Worm (Caenorhabditis elegans) whole organism, late embryonic: Measurements from ENCODE around the gene F57F5.3.

Experiments used
- C08G9.2 ChIP-seq: sonication (generic microtip); optimal IDR thresholded peaks from 2 replicates; lab custom pipeline; 2016; ENCODE audit warnings: mild to moderate bottlenecking, missing genetic modification characterization, moderate library complexity, missing compliant biosample characterization
- C38D4.7 ChIP-seq: fragments of 200-800 bp; sonication (Bioruptor generic); optimal IDR thresholded peaks from 2 replicates; lab custom pipeline; 2018; ENCODE audit warnings: mild to moderate bottlenecking, missing genetic modification characterization, moderate library complexity, missing compliant biosample characterization
- F13H6.1 ChIP-seq: sonication (generic microtip); optimal IDR thresholded peaks from 2 replicates; lab custom pipeline; 2016; ENCODE audit warnings: missing genetic modification characterization, missing compliant biosample characterization
- K02D7.2 ChIP-seq: sonication (generic microtip); optimal IDR thresholded peaks from 2 replicates; lab custom pipeline; 2017; ENCODE audit warnings: mild to moderate bottlenecking, missing genetic modification characterization, missing compliant biosample characterization
- T23F11.4 ChIP-seq: fragments of 200-800 bp; sonication (Bioruptor generic); optimal IDR thresholded peaks from 2 replicates; lab custom pipeline; 2018; ENCODE audit warnings: mild to moderate bottlenecking, missing genetic modification characterization, missing compliant biosample characterization
- ahr-1 ChIP-seq: sonication (generic microtip); optimal IDR thresholded peaks from 2 replicates; lab custom pipeline; 2016; ENCODE audit warnings: missing genetic modification characterization, missing compliant biosample characterization
- ceh-14 ChIP-seq: sonication (generic microtip); optimal IDR thresholded peaks from 2 replicates; lab custom pipeline; 2016; ENCODE audit warnings: missing genotype, missing genetic modification characterization, missing compliant biosample characterization
- ceh-18 ChIP-seq: sonication (generic microtip); optimal IDR thresholded peaks from 2 replicates; lab custom pipeline; 2016; ENCODE audit warnings: missing genetic modification characterization, missing compliant biosample characterization
- ceh-2 ChIP-seq: sonication (generic microtip); optimal IDR thresholded peaks from 2 replicates; lab custom pipeline; 2016; ENCODE audit warnings: missing genotype, missing genetic modification characterization, missing compliant biosample characterization
- ceh-22 ChIP-seq: sonication (generic microtip); optimal IDR thresholded peaks from 2 replicates; lab custom pipeline; 2017; ENCODE audit warnings: missing biosample characterization, missing genetic modification characterization
- ceh-30 ChIP-seq: fragments of 150-350 bp; optimal IDR thresholded peaks from 2 replicates; lab custom pipeline; 2014; ENCODE audit warnings: missing biosample characterization, missing genetic modification characterization
- ceh-45 ChIP-seq: fragments of 200-800 bp; sonication (Bioruptor generic); IDR thresholded peaks from 2 replicates; pipeline ENCODE4 v1.3.6; 2022; ENCODE audit warnings: missing genetic modification reagents, missing genetic modification characterization, missing compliant biosample characterization
- ceh-48 ChIP-seq: sonication (generic microtip); optimal IDR thresholded peaks from 2 replicates; lab custom pipeline; 2016; ENCODE audit warnings: missing genetic modification characterization, inconsistent platforms, missing compliant biosample characterization
- ceh-6 ChIP-seq: fragments of 200-800 bp; sonication (Bioruptor generic); optimal IDR thresholded peaks from 2 replicates; lab custom pipeline; 2018; ENCODE audit warnings: mild to moderate bottlenecking, missing genetic modification characterization, missing compliant biosample characterization
- ceh-9 ChIP-seq: sonication (generic microtip); optimal IDR thresholded peaks from 2 replicates; lab custom pipeline; 2016; ENCODE audit warnings: mild to moderate bottlenecking, missing genetic modification characterization, inconsistent platforms, missing compliant biosample characterization
- elt-2 ChIP-seq: sonication (generic microtip); optimal IDR thresholded peaks from 2 replicates; lab custom pipeline; 2016; ENCODE audit warnings: missing genetic modification reagents, missing genetic modification characterization, missing compliant biosample characterization
- elt-4 ChIP-seq: sonication (generic microtip); optimal IDR thresholded peaks from 2 replicates; lab custom pipeline; 2016; ENCODE audit warnings: missing genetic modification characterization, missing compliant biosample characterization
- ets-4 ChIP-seq: sonication (generic microtip); optimal IDR thresholded peaks from 2 replicates; lab custom pipeline; 2016; ENCODE audit warnings: missing genetic modification characterization, missing compliant biosample characterization
- eyg-1 ChIP-seq: sonication (generic microtip); optimal IDR thresholded peaks from 2 replicates; lab custom pipeline; 2016; ENCODE audit warnings: missing genotype, missing genetic modification characterization, missing compliant biosample characterization
- gmeb-2 ChIP-seq: sonication (generic microtip); optimal IDR thresholded peaks from 2 replicates; lab custom pipeline; 2016; ENCODE audit warnings: missing genetic modification characterization, inconsistent platforms, missing compliant biosample characterization
- hlh-13 ChIP-seq: fragments of 200-800 bp; sonication (Bioruptor generic); optimal IDR thresholded peaks from 2 replicates; lab custom pipeline; 2018; ENCODE audit warnings: mild to moderate bottlenecking, missing genetic modification characterization, missing compliant biosample characterization
- hlh-15 ChIP-seq: sonication (generic microtip); optimal IDR thresholded peaks from 2 replicates; lab custom pipeline; 2016; ENCODE audit warnings: missing genetic modification characterization, missing compliant biosample characterization
- hlh-6 ChIP-seq: sonication (generic microtip); optimal IDR thresholded peaks from 2 replicates; lab custom pipeline; 2016; ENCODE audit warnings: missing genotype, missing genetic modification characterization, missing compliant biosample characterization
- mec-3 ChIP-seq: sonication (generic microtip); optimal IDR thresholded peaks from 2 replicates; lab custom pipeline; 2016; ENCODE audit warnings: borderline replicate concordance, missing genetic modification characterization, missing compliant biosample characterization
- nfya-1 ChIP-seq: sonication (generic microtip); optimal IDR thresholded peaks from 2 replicates; lab custom pipeline; 2017; ENCODE audit warnings: missing genetic modification characterization, mild to moderate bottlenecking, missing compliant biosample characterization, antibody characterized with exemption, moderate library complexity
- nhr-232 ChIP-seq: sonication (generic microtip); optimal IDR thresholded peaks from 2 replicates; lab custom pipeline; 2016; ENCODE audit warnings: missing genetic modification characterization, missing compliant biosample characterization
- pag-3 ChIP-seq: sonication (generic microtip); optimal IDR thresholded peaks from 2 replicates; lab custom pipeline; 2016; ENCODE audit warnings: missing compliant biosample characterization, missing genetic modification characterization, borderline replicate concordance
- pha-4 ChIP-seq: fragments of 150-350 bp; optimal IDR thresholded peaks from 2 replicates; lab custom pipeline; 2018; ENCODE audit warnings: missing biosample characterization, missing genetic modification reagents, missing genetic modification characterization
- pqm-1 ChIP-seq: sonication (generic microtip); optimal IDR thresholded peaks from 2 replicates; lab custom pipeline; 2016; ENCODE audit warnings: missing genetic modification characterization, missing compliant biosample characterization
- ref-2 ChIP-seq: sonication (generic microtip); optimal IDR thresholded peaks from 2 replicates; lab custom pipeline; 2016; ENCODE audit warnings: missing genetic modification characterization, missing compliant biosample characterization
- sdc-2 ChIP-seq: sonication (generic microtip); optimal IDR thresholded peaks from 2 replicates; lab custom pipeline; 2016; ENCODE audit warnings: missing genotype, missing genetic modification characterization, missing compliant biosample characterization
- sox-4 ChIP-seq: sonication (generic microtip); optimal IDR thresholded peaks from 2 replicates; lab custom pipeline; 2017; ENCODE audit warnings: mild to moderate bottlenecking, missing genetic modification characterization, inconsistent platforms, missing compliant biosample characterization
- tbx-2 ChIP-seq: sonication (generic microtip); optimal IDR thresholded peaks from 2 replicates; lab custom pipeline; 2016; ENCODE audit warnings: missing genetic modification characterization, missing compliant biosample characterization
- tbx-7 ChIP-seq: sonication (generic microtip); optimal IDR thresholded peaks from 2 replicates; lab custom pipeline; 2016; ENCODE audit warnings: missing genotype, missing genetic modification characterization, missing compliant biosample characterization
- ttx-3 ChIP-seq: sonication (generic microtip); optimal IDR thresholded peaks from 2 replicates; lab custom pipeline; 2016; ENCODE audit warnings: missing genetic modification reagents, missing genetic modification characterization, missing compliant biosample characterization
- unc-3 ChIP-seq, 2 experiments: fragments of 200-800 bp in 1 of 2; sonication (Bioruptor generic) in 1 of 2; sonication (generic microtip) in 1 of 2; conservative IDR thresholded peaks in 1 of 2; optimal IDR thresholded peaks in 1 of 2; 2 replicates each; pipeline versions ENCODE4 v1.3.6 to Lab custom; 2016 to 2022; ENCODE audit warnings: missing compliant biosample characterization in 2 of 2, missing genetic modification characterization in 2 of 2, missing genetic modification reagents in 1 of 2
- unc-55 ChIP-seq: sonication (generic microtip); optimal IDR thresholded peaks from 2 replicates; lab custom pipeline; 2017; ENCODE audit warnings: missing biosample characterization, missing genetic modification reagents, missing genetic modification characterization
- ztf-16 ChIP-seq: sonication (generic microtip); optimal IDR thresholded peaks from 2 replicates; lab custom pipeline; 2017; ENCODE audit warnings: missing genetic modification characterization, missing compliant biosample characterization

Gene F57F5.3

DNA sequence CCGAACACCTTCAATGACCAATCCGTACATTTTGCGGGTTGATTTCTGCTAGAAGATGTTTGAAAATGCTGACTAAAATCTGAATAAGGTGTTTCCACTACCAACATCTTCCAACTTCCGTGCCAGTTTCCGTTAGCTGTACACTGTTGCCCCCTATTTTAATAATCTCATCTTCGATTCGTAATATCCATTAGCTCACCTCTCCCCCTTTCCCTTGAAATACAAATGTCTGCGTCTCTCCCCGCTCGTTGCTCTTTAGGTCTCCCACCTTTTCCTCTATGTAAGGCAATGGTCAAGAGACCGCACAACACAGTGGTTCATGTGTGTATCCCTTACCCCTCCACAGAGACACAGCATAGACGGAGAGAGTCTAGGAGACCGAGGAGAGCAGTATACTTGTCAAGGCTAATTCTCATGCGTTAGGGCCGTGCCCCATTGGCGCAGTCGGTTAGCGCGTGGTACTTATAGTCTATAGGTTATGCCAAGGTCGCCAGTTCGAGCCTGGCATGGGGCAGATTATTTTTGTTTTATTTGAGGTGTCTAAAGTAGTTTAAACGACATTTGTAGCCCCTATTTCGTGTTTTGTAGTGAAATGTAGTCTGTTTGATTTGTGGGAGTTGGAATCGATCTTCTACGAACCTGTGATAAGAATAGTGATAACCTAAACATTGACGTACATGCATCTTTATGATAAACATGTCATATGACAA is 4.5 kb downstream of the F57F5.3 start, which contains the start of gene gcy-33 (continued):
- TF ChIP-seq eyg-1 (tag; lab: Kevin White, UChicago) (peak; percentile 96), elt-2 (tag; lab: Kevin White, UChicago) (peak; percentile 97), hlh-13 (GFP tag; lab: Kevin White, UChicago) (peak; percentile 80), ceh-48 (tag; lab: Kevin White, UChicago) (peak; percentile 88), nhr-232 (tag; lab: Kevin White, UChicago) (peak; percentile 94), ztf-16 (peak; percentile 95), ref-2 (tag; lab: Kevin White, UChicago) (peak; percentile 94), ceh-45 (GFP tag; lab: Robert Waterston, UW) (peak; percentile 89), pag-3 (tag; lab: Kevin White, UChicago) (peak; percentile 73), unc-3 (GFP tag; conservative IDR thresholded peaks at IDR 0.05; lab: Robert Waterston, UW) (peak; percentile 95), unc-3 (tag; optimal IDR thresholded peaks at IDR 0.05; lab: Kevin White, UChicago) (peak; percentile 94), C38D4.7 (GFP tag; lab: Kevin White, UChicago) (peak; percentile 91), sox-4 (tag; lab: Kevin White, UChicago) (peak; percentile 91), hlh-6 (tag; lab: Kevin White, UChicago) (peak; percentile 97), ahr-1 (tag; lab: Kevin White, UChicago) (peak; percentile 85), tbx-7 (tag; lab: Kevin White, UChicago) (peak; percentile 46), K02D7.2 (peak; percentile 88), ceh-18 (tag; lab: Kevin White, UChicago) (peak; percentile 93), ceh-14 (tag; lab: Kevin White, UChicago) (peak; percentile 96), nfya-1 (peak; percentile 87), mec-3 (peak; percentile 54), ceh-6 (GFP tag; lab: Kevin White, UChicago) (peak; percentile 95), ets-4 (tag; lab: Kevin White, UChicago) (peak; percentile 53), gmeb-2 (peak; percentile 97)

DNA sequence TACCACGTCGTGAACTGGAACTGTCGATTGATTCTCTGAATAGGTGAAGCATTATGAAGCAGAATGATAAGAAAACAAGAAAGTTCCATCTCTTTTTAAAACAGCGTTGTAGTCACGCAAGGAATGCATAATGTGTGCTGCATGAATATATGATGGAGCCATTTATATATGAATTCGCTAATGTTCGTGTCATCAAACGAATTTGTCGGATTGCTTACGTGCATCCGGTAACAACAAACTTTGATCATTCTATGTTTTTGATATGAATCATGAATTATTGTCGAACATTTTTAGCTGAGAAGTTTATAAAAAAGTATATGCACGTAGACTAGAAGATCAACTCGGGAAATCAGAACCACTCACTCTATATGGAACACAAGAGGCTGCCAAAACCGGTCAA is 9.0 kb downstream of the F57F5.3 start:
- no peak for TF ChIP-seq ttx-3 (tag; lab: Kevin White, UChicago)
- no peak for TF ChIP-seq sox-4 (tag; lab: Kevin White, UChicago)
- no peak for TF ChIP-seq unc-55 (GFP tag; lab: Kevin White, UChicago)
- TF ChIP-seq ceh-6 (GFP tag; lab: Kevin White, UChicago) = no peak
- no peak for TF ChIP-seq ceh-45 (GFP tag; lab: Robert Waterston, UW)
- TF ChIP-seq T23F11.4 (GFP tag; lab: Kevin White, UChicago) = no peak
- TF ChIP-seq C08G9.2 (tag; lab: Kevin White, UChicago) = no peak
- no peak for TF ChIP-seq pha-4
- no peak for TF ChIP-seq sdc-2
- TF ChIP-seq pqm-1 (tag; lab: Kevin White, UChicago) = no peak
- no peak for TF ChIP-seq ceh-9
- TF ChIP-seq elt-4 (tag; lab: Kevin White, UChicago) = no peak
- no peak for TF ChIP-seq ceh-30 (tag; lab: Kevin White, UChicago)
- no peak for TF ChIP-seq tbx-7 (tag; lab: Kevin White, UChicago)
- TF ChIP-seq ceh-2 (tag; lab: Kevin White, UChicago) = no peak
- no peak for TF ChIP-seq ceh-14 (tag; lab: Kevin White, UChicago)
- no peak for TF ChIP-seq tbx-2
- TF ChIP-seq hlh-6 (tag; lab: Kevin White, UChicago) = no peak
- TF ChIP-seq F13H6.1 (tag; lab: Kevin White, UChicago) = no peak

DNA sequence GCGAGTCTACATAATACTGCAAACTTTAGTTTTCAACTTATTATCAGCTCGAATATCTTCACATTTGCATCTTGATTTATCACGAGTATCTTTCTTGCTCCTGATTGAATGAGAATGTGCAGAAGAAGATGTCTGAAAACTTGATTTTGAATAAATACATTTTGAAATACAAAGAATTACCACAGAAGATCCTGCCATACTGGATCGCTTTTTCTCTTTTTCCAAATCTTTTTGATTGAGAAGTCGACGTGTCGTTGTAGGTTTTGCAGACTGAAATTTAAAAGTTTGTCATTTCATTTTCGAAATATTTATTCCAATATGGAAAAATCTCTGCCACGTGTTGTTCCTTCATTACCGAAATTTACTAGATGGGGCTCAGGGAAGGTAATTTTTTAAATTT is 10.5 kb downstream of the F57F5.3 start, which contains the start of gene C52E4.12:
Gene C52E4.12 (plus strand): TSS at position 301 of the 400 bp plus-strand sequence.
- TF ChIP-seq T23F11.4 (GFP tag; lab: Kevin White, UChicago) = no peak
- no peak for TF ChIP-seq nfya-1
- no peak for TF ChIP-seq hlh-6 (tag; lab: Kevin White, UChicago)
- no peak for TF ChIP-seq ceh-22 (tag; lab: Kevin White, UChicago)
- no peak for TF ChIP-seq eyg-1 (tag; lab: Kevin White, UChicago)
- TF ChIP-seq hlh-15 (tag; lab: Kevin White, UChicago) = no peak
- TF ChIP-seq, all 69 proteins: peak for 0
